Fruit fly (Drosophila melanogaster): ENCODE measurements around the gene Vti1a.

Vti1a gene

DNA sequence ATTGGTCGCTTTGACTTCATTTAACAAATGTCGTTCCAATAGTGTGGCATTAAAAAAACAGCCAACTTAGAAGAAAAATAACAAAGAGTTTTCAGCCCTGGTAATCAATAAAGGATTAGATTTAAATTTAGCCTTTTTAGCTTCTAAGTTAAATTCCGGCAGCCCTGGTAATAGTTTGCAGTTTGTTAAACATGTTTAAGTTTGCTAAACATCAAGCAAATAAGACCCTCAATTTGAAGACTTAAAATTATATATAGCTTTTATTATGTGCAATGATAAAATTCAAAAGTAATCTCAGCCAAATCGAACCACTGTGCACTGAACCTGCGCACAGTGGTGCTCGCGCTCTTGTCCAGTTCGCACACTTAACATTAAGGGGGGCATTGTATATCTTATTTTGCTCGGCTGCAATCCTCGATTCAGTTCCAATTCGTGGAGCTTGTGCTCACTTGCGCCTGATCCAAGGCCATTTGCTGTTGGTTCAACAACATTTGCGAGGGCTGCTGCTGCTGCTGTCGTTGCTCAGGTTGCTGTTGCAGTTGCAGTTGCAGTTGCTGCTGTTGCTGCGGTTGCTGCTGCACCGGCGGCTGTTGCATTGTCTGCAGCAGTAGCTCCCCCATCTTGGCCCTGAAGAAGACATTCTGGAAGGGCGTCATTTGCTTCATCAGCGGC is 44.9 kb upstream of the Vti1a start:
- TF ChIP-seq CG8159 (tag; optimal IDR thresholded peaks at IDR 0.05) (peak; percentile 55), CG4496 (GFP tag; IDR thresholded peaks at IDR 0.05) (no peak), Snoo (tag; optimal IDR thresholded peaks at IDR 0.05) (no peak), CG10348 (GFP tag; IDR thresholded peaks at IDR 0.05) (no peak), CG17806 (tag; optimal IDR thresholded peaks at IDR 0.05) (peak; percentile 44), Ets98B (GFP tag; IDR thresholded peaks at IDR 0.05) (no peak), CG34367 (tag; optimal IDR thresholded peaks at IDR 0.05) (no peak), CG15710 (tag; optimal IDR thresholded peaks at IDR 0.05) (peak; percentile 33), fd96Ca (GFP tag; IDR thresholded peaks at IDR 0.05) (no peak), CG14655 (GFP tag; optimal IDR thresholded peaks at IDR 0.05) (peak; percentile 25), CG9948 (tag; optimal IDR thresholded peaks at IDR 0.05) (no peak), Pif1A (GFP tag; optimal IDR thresholded peaks at IDR 0.05) (peak; percentile 31), gl (tag; optimal IDR thresholded peaks at IDR 0.05) (no peak), CG8301 (tag; optimal IDR thresholded peaks at IDR 0.05) (no peak), D1 (tag; optimal IDR thresholded peaks at IDR 0.05) (no peak), CG32121 (GFP tag; IDR thresholded peaks at IDR 0.05) (no peak), rn (GFP tag; IDR thresholded peaks at IDR 0.05) (no peak), EcR (GFP tag; optimal IDR thresholded peaks at IDR 0.05) (peak; percentile 79), Pif1B (GFP tag; optimal IDR thresholded peaks at IDR 0.05) (peak; percentile 31), CG13204 (GFP tag; optimal IDR thresholded peaks at IDR 0.05) (peak; percentile 34)

DNA sequence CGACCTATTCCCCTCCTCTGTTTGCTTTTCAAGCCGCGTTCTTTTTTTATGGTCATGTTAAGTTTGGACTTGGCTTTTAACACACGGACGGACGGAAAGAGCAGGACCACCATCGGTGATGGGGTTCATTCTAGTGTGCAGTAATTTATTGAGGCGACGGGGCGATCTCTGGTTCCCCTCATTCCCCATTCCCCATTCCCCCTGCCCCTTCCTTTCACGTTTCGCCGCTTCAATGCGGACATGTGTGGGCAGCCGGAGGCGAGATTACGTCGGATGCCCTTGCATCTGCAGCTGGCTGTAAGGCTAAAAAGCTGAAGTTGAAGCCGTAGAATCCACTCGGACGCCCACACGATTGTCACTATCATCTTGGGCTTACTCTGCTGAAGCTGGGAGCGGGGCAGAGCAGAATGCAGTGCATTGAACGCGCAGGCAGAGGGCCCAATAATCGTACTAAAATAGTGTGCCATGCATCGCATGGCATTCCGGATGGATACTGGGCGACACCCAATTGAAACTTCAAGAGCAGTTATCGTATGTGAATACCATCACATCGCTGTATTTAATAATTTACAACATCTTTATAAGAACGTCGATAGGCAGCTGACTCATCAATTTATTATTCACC is 43.9 kb upstream of the Vti1a start:
- TF ChIP-seq Pif1B (GFP tag; optimal IDR thresholded peaks at IDR 0.05) (no peak), CG13204 (GFP tag; optimal IDR thresholded peaks at IDR 0.05) (peak; percentile 73), EcR (GFP tag; optimal IDR thresholded peaks at IDR 0.05) (peak; percentile 94)

DNA sequence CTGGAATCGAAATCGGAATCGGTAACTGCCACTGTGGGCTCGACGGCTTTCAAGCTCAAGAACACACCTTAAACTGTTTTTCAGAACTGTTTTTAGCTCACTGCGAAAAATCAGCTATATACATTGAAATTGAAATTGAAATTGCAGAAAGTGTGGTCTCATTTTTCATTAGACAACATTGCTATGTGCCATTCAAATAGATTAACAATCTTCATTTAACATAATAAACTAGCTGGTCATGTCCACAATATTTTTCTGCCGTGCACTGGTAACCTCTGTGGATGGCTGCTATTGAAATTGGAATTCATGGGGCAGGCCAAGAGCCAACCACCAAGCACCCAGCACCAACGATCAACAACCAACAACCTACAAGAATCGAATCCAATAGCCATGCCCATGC is 43.2 kb upstream of the Vti1a start:
- TF ChIP-seq CG15710 (tag; optimal IDR thresholded peaks at IDR 0.05) (peak; percentile 78), fd96Ca (GFP tag; IDR thresholded peaks at IDR 0.05) (0 out of 3 replicates have a peak, but pooled peaks have one; percentile 43), CG10348 (GFP tag; IDR thresholded peaks at IDR 0.05) (no peak), EcR (GFP tag; optimal IDR thresholded peaks at IDR 0.05) (no peak), Snoo (tag; optimal IDR thresholded peaks at IDR 0.05) (peak; percentile 54), CG12605 (GFP tag; IDR thresholded peaks at IDR 0.05) (peak; percentile 41), gl (tag; optimal IDR thresholded peaks at IDR 0.05) (peak; percentile 42), Ets98B (GFP tag; IDR thresholded peaks at IDR 0.05) (peak; percentile 45; the same call in 1 of the 2 replicates), CG4496 (GFP tag; IDR thresholded peaks at IDR 0.05) (peak; percentile 64), CG17806 (tag; optimal IDR thresholded peaks at IDR 0.05) (peak; percentile 82), CG9948 (tag; optimal IDR thresholded peaks at IDR 0.05) (peak; percentile 76), rn (GFP tag; IDR thresholded peaks at IDR 0.05) (0 out of 2 replicates have a peak, but pooled peaks have one; percentile 20), CG34367 (tag; optimal IDR thresholded peaks at IDR 0.05) (peak; percentile 75), D1 (tag; optimal IDR thresholded peaks at IDR 0.05) (peak; percentile 49), CG13204 (GFP tag; optimal IDR thresholded peaks at IDR 0.05) (no peak), Pif1A (GFP tag; optimal IDR thresholded peaks at IDR 0.05) (peak; percentile 57), Pif1B (GFP tag; optimal IDR thresholded peaks at IDR 0.05) (peak; percentile 50), CG8159 (tag; optimal IDR thresholded peaks at IDR 0.05) (peak; percentile 84), CG32121 (GFP tag; IDR thresholded peaks at IDR 0.05) (peak; percentile 61; the same call in 1 of the 2 replicates), CG14655 (GFP tag; optimal IDR thresholded peaks at IDR 0.05) (peak; percentile 68), CG8301 (tag; optimal IDR thresholded peaks at IDR 0.05) (peak; percentile 47)

DNA sequence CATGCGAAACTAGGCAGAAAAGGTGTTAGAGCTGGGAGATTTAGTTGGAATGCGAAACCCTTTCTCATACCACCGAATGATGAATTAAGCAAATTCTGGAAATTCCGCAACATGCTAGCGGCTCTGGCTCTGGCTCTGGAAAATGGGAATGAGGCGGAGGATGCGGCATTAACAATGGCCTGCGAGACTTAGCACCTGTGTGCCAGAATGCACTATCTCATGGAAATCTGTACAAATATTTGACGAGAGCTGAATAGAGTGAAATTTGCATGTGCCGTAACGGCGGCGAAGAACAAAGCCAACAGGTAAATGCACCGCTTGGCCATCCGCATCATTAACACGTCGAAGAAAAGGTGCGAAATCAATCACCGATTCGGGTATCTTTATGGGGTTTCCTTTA is 42.6 kb upstream of the Vti1a start:
- TF ChIP-seq CG8301 (tag; optimal IDR thresholded peaks at IDR 0.05) (no peak), CG15710 (tag; optimal IDR thresholded peaks at IDR 0.05) (no peak)

DNA sequence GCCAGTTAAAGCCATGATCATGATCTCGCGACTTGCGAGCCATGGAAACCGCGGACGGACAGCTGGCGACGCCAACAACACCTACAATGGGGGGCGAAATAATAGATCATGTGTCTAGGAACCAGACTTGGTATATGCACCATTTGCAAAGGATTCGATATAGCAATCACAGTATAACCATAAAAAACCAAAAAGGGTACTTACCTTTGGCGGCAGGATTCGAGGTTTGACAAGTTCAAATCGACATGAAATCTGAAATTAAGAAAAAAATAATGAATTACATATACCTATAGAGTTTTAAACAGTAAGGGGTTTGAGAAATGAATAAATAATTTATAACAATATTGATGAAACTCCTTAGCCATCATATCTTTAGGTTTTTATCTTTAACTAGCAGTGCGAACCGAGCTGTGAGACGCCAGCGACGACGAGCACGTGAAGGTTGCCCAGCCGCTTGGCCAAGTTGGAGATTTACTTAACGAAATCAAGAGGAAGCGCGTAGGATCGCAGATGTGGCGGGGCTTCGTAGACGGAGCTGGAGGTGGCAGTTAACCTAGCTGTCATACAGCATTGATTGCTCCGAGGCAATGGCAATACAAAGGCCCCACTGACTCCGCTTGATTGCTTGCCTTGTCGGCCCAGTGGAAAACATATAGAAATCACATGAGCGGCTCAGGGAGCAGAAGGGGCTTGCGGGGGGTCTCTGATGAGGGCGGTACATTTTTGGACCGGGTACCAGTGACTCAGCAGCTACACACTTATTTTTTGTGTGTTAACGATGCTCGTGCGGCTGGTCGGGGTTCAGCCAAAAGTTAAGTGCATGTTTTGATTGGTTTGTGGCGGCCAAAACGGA is 41.4 kb upstream of the Vti1a start:
- TF ChIP-seq Snoo (tag; optimal IDR thresholded peaks at IDR 0.05) = no peak
- TF ChIP-seq CG8159 (tag; optimal IDR thresholded peaks at IDR 0.05) = peak; percentile 85
- TF ChIP-seq Pif1B (GFP tag; optimal IDR thresholded peaks at IDR 0.05) = peak; percentile 66
- TF ChIP-seq CG34367 (tag; optimal IDR thresholded peaks at IDR 0.05) = peak; percentile 77
- TF ChIP-seq CG32121 (GFP tag; IDR thresholded peaks at IDR 0.05) = no peak
- TF ChIP-seq CG4496 (GFP tag; IDR thresholded peaks at IDR 0.05) = peak; percentile 24; the same call in 1 of the 3 replicates
- peak; percentile 72 for TF ChIP-seq CG8301 (tag; optimal IDR thresholded peaks at IDR 0.05)
- peak; percentile 87 for TF ChIP-seq CG14655 (GFP tag; optimal IDR thresholded peaks at IDR 0.05)
- 0 out of 2 replicates have a peak, but pooled peaks have one; percentile 5 for TF ChIP-seq CG10348 (GFP tag; IDR thresholded peaks at IDR 0.05)
- peak; percentile 89 for TF ChIP-seq CG15710 (tag; optimal IDR thresholded peaks at IDR 0.05)
- no peak for TF ChIP-seq rn (GFP tag; IDR thresholded peaks at IDR 0.05)
- peak; percentile 76 for TF ChIP-seq EcR (GFP tag; optimal IDR thresholded peaks at IDR 0.05)
- peak; percentile 23 for TF ChIP-seq gl (tag; optimal IDR thresholded peaks at IDR 0.05)
- peak; percentile 54 for TF ChIP-seq Pif1A (GFP tag; optimal IDR thresholded peaks at IDR 0.05)
- peak; percentile 40 for TF ChIP-seq CG13204 (GFP tag; optimal IDR thresholded peaks at IDR 0.05)
- TF ChIP-seq fd96Ca (GFP tag; IDR thresholded peaks at IDR 0.05) = no peak; the same call in 2 of the 3 replicates
- no peak for TF ChIP-seq Ets98B (GFP tag; IDR thresholded peaks at IDR 0.05)
- TF ChIP-seq D1 (tag; optimal IDR thresholded peaks at IDR 0.05) = peak; percentile 19
- peak; percentile 72 for TF ChIP-seq CG9948 (tag; optimal IDR thresholded peaks at IDR 0.05)
- peak; percentile 36; the same call in 1 of the 2 replicates for TF ChIP-seq CG12605 (GFP tag; IDR thresholded peaks at IDR 0.05)
- TF ChIP-seq CG17806 (tag; optimal IDR thresholded peaks at IDR 0.05) = peak; percentile 63
